Fruit fly (Drosophila melanogaster): ENCODE measurements around the gene CG13678.

The CG13678 gene

DNA sequence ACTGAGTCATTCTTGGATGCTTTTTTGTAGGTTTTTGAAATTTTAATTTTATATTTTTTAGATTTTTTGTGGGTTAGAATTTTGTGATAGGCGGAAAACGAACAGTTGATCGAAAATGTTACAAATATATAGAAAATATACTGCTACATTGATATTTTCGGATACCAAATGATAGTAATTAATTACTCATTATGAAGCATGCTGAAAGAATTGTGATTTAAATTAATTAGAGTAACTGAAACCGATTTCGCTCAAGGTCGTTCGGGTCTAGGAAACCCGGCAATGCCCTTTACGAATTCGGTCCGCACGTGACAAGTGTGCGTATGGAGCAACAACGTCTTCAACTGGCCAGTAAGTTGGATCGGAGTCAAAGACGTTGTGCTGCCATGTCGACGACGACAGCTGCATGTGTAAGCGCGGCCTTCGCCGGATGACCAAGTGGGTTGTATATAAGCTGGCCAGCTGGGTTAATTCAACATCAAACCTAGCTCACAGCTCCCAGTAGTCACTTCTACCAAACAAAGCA lies 19.6 kb upstream of the CG13678 start, which contains the start of the genes CG7366 and CG13679:
TSS of gene CG7366 (minus strand) at position 101 of the 526 bp plus-strand sequence.
TSS of gene CG13679 (plus strand) at position 476 of the 526 bp plus-strand sequence.
- no peak for TF ChIP-seq Sox14 (GFP tag; optimal IDR thresholded peaks at IDR 0.05)
- no peak for TF ChIP-seq CG6808 (GFP tag; optimal IDR thresholded peaks at IDR 0.05)
- TF ChIP-seq CG3919 (GFP tag; optimal IDR thresholded peaks at IDR 0.05), result no peak
- TF ChIP-seq lz (GFP tag; optimal IDR thresholded peaks at IDR 0.05), result no peak
- TF ChIP-seq CG8119 (GFP tag; IDR thresholded peaks at IDR 0.05), result no peak
- TF ChIP-seq svp (GFP tag), result no peak
- no peak for TF ChIP-seq CG11294 (GFP tag; IDR thresholded peaks at IDR 0.05)
- no peak for TF ChIP-seq spab (GFP tag; optimal IDR thresholded peaks at IDR 0.05)
- no peak for TF ChIP-seq vri (GFP tag; optimal IDR thresholded peaks at IDR 0.05)
- TF ChIP-seq Blimp-1 (GFP tag; optimal IDR thresholded peaks at IDR 0.05), result no peak
- no peak for TF ChIP-seq Gug (GFP tag; IDR thresholded peaks at IDR 0.05)
- TF ChIP-seq Lpt (GFP tag; optimal IDR thresholded peaks at IDR 0.05), result no peak

DNA sequence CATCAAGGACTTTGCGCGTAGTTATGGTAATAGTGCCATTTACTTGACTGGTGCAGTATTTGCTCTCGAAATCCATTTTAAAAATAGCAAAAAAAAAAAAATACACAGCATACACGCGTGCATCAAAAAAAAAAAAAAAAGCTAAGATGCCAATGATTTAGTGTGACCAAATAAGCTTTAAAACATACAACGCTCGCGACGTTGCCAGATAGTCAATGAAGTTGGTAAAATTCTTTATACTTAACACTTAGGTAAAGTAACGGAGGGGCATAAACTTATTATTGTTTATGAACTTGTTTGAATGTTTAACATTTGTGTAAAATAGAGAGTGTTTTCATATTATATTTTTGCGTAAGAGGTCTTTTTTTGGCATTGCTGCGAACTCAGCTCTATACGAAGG lies 11.3 kb upstream of the CG13678 start, which contains the start of gene tut:
TSS of gene tut (minus strand) at position 148 of the 400 bp plus-strand sequence.
- TF ChIP-seq topi (GFP tag; optimal IDR thresholded peaks at IDR 0.05), result no peak
- no peak for TF ChIP-seq acj6 (GFP tag; optimal IDR thresholded peaks at IDR 0.05)
- TF ChIP-seq lz (GFP tag; optimal IDR thresholded peaks at IDR 0.05), result no peak
- no peak for TF ChIP-seq Hr4 (GFP tag; optimal IDR thresholded peaks at IDR 0.05)
- TF ChIP-seq dsx (GFP tag; optimal IDR thresholded peaks at IDR 0.05; ENCODE audit: poor library complexity, severe bottlenecking), result no peak
- no peak for TF ChIP-seq CG11902 (GFP tag; optimal IDR thresholded peaks at IDR 0.05)
- TF ChIP-seq Ets96B (tag; optimal IDR thresholded peaks at IDR 0.05), result no peak
- TF ChIP-seq CG3032 (tag; optimal IDR thresholded peaks at IDR 0.05), result no peak
- TF ChIP-seq Met (GFP tag; optimal IDR thresholded peaks at IDR 0.05), result no peak
- TF ChIP-seq CG11294 (GFP tag; IDR thresholded peaks at IDR 0.05), result no peak
- no peak for TF ChIP-seq Ets21C (GFP tag; optimal IDR thresholded peaks at IDR 0.05)
- no peak for TF ChIP-seq CG31627 (GFP tag; optimal IDR thresholded peaks at IDR 0.05)
- no peak for TF ChIP-seq fd59A (GFP tag; optimal IDR thresholded peaks at IDR 0.05)
- no peak for TF ChIP-seq OdsH (GFP tag; optimal IDR thresholded peaks at IDR 0.05)
- TF ChIP-seq CG7368 (GFP tag; optimal IDR thresholded peaks at IDR 0.05), result no peak
- TF ChIP-seq Eip93F (GFP tag; optimal IDR thresholded peaks at IDR 0.05), result no peak

DNA sequence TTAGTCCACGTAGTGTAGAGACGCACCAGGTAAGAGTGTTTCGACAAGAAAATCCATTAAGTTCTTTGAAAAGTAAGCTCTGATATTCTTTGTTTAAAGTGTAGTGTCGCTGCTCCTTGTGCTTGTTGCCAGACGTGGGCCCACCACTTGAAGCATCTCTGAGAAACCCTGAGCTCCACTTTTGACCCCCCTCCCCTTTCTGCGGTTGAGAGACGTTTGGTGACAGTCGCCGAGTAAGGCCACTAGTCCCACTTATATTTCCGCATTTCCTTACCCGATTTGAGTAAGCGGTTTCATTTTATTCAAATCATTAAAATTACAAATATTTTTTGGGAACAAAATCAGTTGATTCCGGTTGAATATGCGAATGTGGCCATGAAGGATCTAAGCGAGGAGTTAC lies 10.4 kb upstream of the CG13678 start, which contains the start of gene CG8006:
TSS of gene CG8006 (plus strand) at position 301 of the 400 bp plus-strand sequence.
- no peak for TF ChIP-seq pdm3 (GFP tag; optimal IDR thresholded peaks at IDR 0.05)
- no peak for TF ChIP-seq CG31627 (GFP tag; optimal IDR thresholded peaks at IDR 0.05)
- TF ChIP-seq salr (GFP tag; optimal IDR thresholded peaks at IDR 0.05), result no peak
- no peak for TF ChIP-seq CG34406 (GFP tag; optimal IDR thresholded peaks at IDR 0.05)
- TF ChIP-seq Ets96B (tag; optimal IDR thresholded peaks at IDR 0.05), result no peak

DNA sequence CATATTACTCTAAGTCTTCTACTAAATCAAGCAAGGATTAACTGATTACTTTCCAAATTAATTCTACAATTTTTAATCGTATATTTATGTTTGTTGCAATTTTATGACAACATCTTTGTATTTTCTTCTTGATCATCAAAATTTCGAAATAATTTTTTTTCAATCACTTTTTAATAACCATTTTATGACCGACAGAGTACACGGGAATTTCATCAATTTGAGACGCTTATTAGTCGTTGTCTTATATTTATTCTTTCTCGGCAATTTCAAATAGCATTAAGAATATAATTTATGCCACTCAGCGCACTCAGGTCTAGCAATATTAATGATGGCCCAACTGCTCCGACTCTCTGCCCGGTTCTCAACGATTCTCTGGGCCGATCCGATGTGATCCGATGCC lies 7.0 kb upstream of the CG13678 start, which contains the start of gene CG8012:
TSS of gene CG8012 (plus strand) at position 301 of the 400 bp plus-strand sequence.
- TF ChIP-seq Eip75B (GFP tag; optimal IDR thresholded peaks at IDR 0.05), result no peak
- TF ChIP-seq CG11294 (GFP tag; IDR thresholded peaks at IDR 0.05), result no peak
- no peak for TF ChIP-seq CG8119 (GFP tag; IDR thresholded peaks at IDR 0.05)
- TF ChIP-seq CG1621 (tag; optimal IDR thresholded peaks at IDR 0.05), result no peak
- TF ChIP-seq svp (GFP tag), result no peak
- TF ChIP-seq Ets21C (GFP tag; optimal IDR thresholded peaks at IDR 0.05), result no peak
- TF ChIP-seq Smox (GFP tag; optimal IDR thresholded peaks at IDR 0.05), result no peak
- TF ChIP-seq CG6808 (GFP tag; optimal IDR thresholded peaks at IDR 0.05), result no peak
- TF ChIP-seq CG32006 (GFP tag; optimal IDR thresholded peaks at IDR 0.05), result no peak
- TF ChIP-seq Hr38 (GFP tag; optimal IDR thresholded peaks at IDR 0.05), result no peak
- no peak for TF ChIP-seq CG31627 (GFP tag; optimal IDR thresholded peaks at IDR 0.05)
- no peak for TF ChIP-seq Sox14 (GFP tag; optimal IDR thresholded peaks at IDR 0.05)
- TF ChIP-seq CG11762 (GFP tag; optimal IDR thresholded peaks at IDR 0.05; ENCODE audit: insufficient read depth), result no peak
- TF ChIP-seq fd85E (GFP tag; optimal IDR thresholded peaks at IDR 0.05), result no peak
- TF ChIP-seq CG10631 (GFP tag; optimal IDR thresholded peaks at IDR 0.05), result no peak
- no peak for TF ChIP-seq fd59A (GFP tag; optimal IDR thresholded peaks at IDR 0.05)
- TF ChIP-seq lz (GFP tag; optimal IDR thresholded peaks at IDR 0.05), result no peak
- TF ChIP-seq Hr4 (GFP tag; optimal IDR thresholded peaks at IDR 0.05), result no peak
- no peak for TF ChIP-seq CG6792 (GFP tag; optimal IDR thresholded peaks at IDR 0.05)
- no peak for TF ChIP-seq Hr39 (GFP tag; optimal IDR thresholded peaks at IDR 0.05)
